Fruit fly (Drosophila melanogaster): ENCODE measurements around the gene modSP.

modSP gene

DNA sequence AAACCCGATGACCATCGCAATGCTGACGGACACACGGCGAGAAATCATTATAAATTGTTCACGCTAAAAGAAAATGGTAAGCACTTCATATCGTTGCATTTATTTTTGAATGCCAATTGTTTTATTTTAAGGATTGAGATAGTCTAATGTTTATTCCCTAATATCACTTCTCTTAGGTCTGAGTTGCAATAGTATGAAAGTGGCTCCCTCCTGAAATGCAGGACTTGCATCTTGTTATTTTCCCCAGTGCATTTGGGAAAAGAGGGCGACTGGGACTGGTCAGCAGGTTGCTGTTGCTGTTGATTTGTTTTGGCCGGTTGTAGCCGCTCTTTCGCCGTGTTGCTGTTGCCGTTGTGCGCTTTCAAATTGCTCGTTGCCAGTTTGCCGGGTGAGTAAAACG is 21.1 kb upstream of the modSP start:
- TF ChIP-seq HmgD (GFP tag; optimal IDR thresholded peaks at IDR 0.05) (no peak), Xbp1 (GFP tag; optimal IDR thresholded peaks at IDR 0.05) (no peak), CG16813 (GFP tag; IDR thresholded peaks at IDR 0.05; ENCODE audit: partially characterized antibody) (no peak), Dad (GFP tag; optimal IDR thresholded peaks at IDR 0.05) (no peak), usp (GFP tag; optimal IDR thresholded peaks at IDR 0.05) (no peak), wek (GFP tag; optimal IDR thresholded peaks at IDR 0.05) (no peak), CG14050 (GFP tag; IDR thresholded peaks at IDR 0.05) (no peak), sqz (GFP tag; optimal IDR thresholded peaks at IDR 0.05) (no peak), bab2 (GFP tag; optimal IDR thresholded peaks at IDR 0.05) (no peak), bigmax (GFP tag; optimal IDR thresholded peaks at IDR 0.05) (no peak), ken (GFP tag; IDR thresholded peaks at IDR 0.05) (no peak), CrebB (tag; optimal IDR thresholded peaks at IDR 0.05) (no peak)

- TF ChIP-seq CG4404 (GFP tag; IDR thresholded peaks at IDR 0.05) = peak; percentile 24; the same call in 1 of the 2 replicates
- TF ChIP-seq CG11456 (GFP tag; IDR thresholded peaks at IDR 0.05) = 0 out of 3 replicates have a peak, but pooled peaks have one; percentile 44
- TF ChIP-seq Ptx1 (GFP tag; IDR thresholded peaks at IDR 0.05) = 0 out of 2 replicates have a peak, but pooled peaks have one; percentile 23
- peak; percentile 49 for TF ChIP-seq dmrt11E (tag; optimal IDR thresholded peaks at IDR 0.05)
- no peak for TF ChIP-seq CG10431 (GFP tag; optimal IDR thresholded peaks at IDR 0.05)
- TF ChIP-seq CG18262 (tag; optimal IDR thresholded peaks at IDR 0.05) = peak; percentile 29
- TF ChIP-seq CG31365 (tag; optimal IDR thresholded peaks at IDR 0.05) = no peak
- TF ChIP-seq Sox100B (GFP tag; optimal IDR thresholded peaks at IDR 0.05) = no peak
- TF ChIP-seq stc (GFP tag; IDR thresholded peaks at IDR 0.05) = peak; percentile 35; the same call in 1 of the 2 replicates
- TF ChIP-seq az2 (GFP tag; optimal IDR thresholded peaks at IDR 0.05) = peak; percentile 14
- TF ChIP-seq tin (GFP tag; optimal IDR thresholded peaks at IDR 0.05) = peak; percentile 8
- peak in 1 of 2 experiments; percentile 5 for TF ChIP-seq dpn (GFP tag; optimal IDR thresholded peaks at IDR 0.05)
- TF ChIP-seq CG10979 (tag; optimal IDR thresholded peaks at IDR 0.05) = peak; percentile 33
- TF ChIP-seq twi (tag; optimal IDR thresholded peaks at IDR 0.05) = no peak
- TF ChIP-seq CG6813 (GFP tag; optimal IDR thresholded peaks at IDR 0.05) = no peak
- peak; percentile 51 for TF ChIP-seq gem (tag; optimal IDR thresholded peaks at IDR 0.05)
- peak; percentile 40 for TF ChIP-seq CG1603 (tag; optimal IDR thresholded peaks at IDR 0.05)
- no peak for TF ChIP-seq Oaz (GFP tag; IDR thresholded peaks at IDR 0.05)
- peak; percentile 20; the same call in 1 of the 3 replicates for TF ChIP-seq ci (GFP tag; IDR thresholded peaks at IDR 0.05)
- TF ChIP-seq CG6689 (GFP tag; IDR thresholded peaks at IDR 0.05) = peak; percentile 31; the same call in 1 of the 2 replicates
- TF ChIP-seq CG43689 (GFP tag; IDR thresholded peaks at IDR 0.05) = no peak
- no peak for TF ChIP-seq CG7357 (GFP tag; IDR thresholded peaks at IDR 0.05)
- peak; percentile 63 for TF ChIP-seq Xrp1 (GFP tag; IDR thresholded peaks at IDR 0.05)
- peak; percentile 13 for TF ChIP-seq CG9727 (GFP tag; optimal IDR thresholded peaks at IDR 0.05)
- TF ChIP-seq CG16815 (GFP tag; optimal IDR thresholded peaks at IDR 0.05) = peak; percentile 2
- no peak for TF ChIP-seq CG3407 (GFP tag; optimal IDR thresholded peaks at IDR 0.05)
- TF ChIP-seq CG32772 (GFP tag; IDR thresholded peaks at IDR 0.05) = 0 out of 2 replicates have a peak, but pooled peaks have one; percentile 16
- 0 out of 3 replicates have a peak, but pooled peaks have one; percentile 11 for TF ChIP-seq B-H1 (GFP tag; IDR thresholded peaks at IDR 0.05)
- TF ChIP-seq HLH3B (GFP tag; IDR thresholded peaks at IDR 0.05) = 0 out of 2 replicates have a peak, but pooled peaks have one; percentile 15
- TF ChIP-seq Atf6 (GFP tag; IDR thresholded peaks at IDR 0.05) = no peak
- TF ChIP-seq CG11695 (GFP tag; IDR thresholded peaks at IDR 0.05) = 0 out of 3 replicates have a peak, but pooled peaks have one; percentile 50
- TF ChIP-seq CG31441 (GFP tag; IDR thresholded peaks at IDR 0.05) = 0 out of 2 replicates have a peak, but pooled peaks have one; percentile 29
- TF ChIP-seq ind (GFP tag; optimal IDR thresholded peaks at IDR 0.05) = no peak
- no peak for TF ChIP-seq caup (GFP tag; optimal IDR thresholded peaks at IDR 0.05; ENCODE audit: severe bottlenecking)
- TF ChIP-seq CG4854 (GFP tag; optimal IDR thresholded peaks at IDR 0.05) = no peak
- TF ChIP-seq CG17328 (GFP tag; IDR thresholded peaks at IDR 0.05) = peak; percentile 33; the same call in 1 of the 2 replicates
- TF ChIP-seq CG17361 (GFP tag; IDR thresholded peaks at IDR 0.05) = 0 out of 3 replicates have a peak, but pooled peaks have one; percentile 17
- TF ChIP-seq pfk (GFP tag; optimal IDR thresholded peaks at IDR 0.05) = no peak
Measured at dm6 chr3R:16673184-16673583, 17.7 kb upstream of the modSP start.
